Worm (Caenorhabditis elegans): ENCODE measurements around the gene C07G3.15.

DNA sequence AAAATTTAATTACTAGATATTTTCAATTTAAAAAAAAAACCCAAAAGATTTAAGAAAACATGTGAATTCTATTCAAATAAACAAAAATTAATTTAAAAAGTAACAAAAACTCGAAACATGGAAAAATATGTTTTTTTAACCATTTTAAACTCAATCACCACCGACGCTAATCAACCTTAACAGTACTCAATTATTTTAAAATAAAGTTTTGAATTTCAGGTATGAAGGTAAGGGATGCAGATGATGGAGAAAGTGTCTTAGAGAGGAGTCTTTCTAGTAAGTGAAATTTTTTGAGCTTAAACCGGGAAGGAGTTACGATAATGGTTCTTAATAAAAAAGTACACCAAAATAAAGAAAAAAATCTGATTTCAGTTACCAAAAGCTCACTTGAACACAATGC is 33.3 kb downstream of the C07G3.15 start, which contains the start of gene slc-28.1:
- TF ChIP-seq ztf-29 (GFP tag; IDR thresholded peaks at IDR 0.05) (no peak), tab-1 (GFP tag; IDR thresholded peaks at IDR 0.05) (no peak), ref-1 (GFP tag; conservative IDR thresholded peaks at IDR 0.05) (no peak), cog-1 (tag; optimal IDR thresholded peaks at IDR 0.05) (no peak), ztf-23 (GFP tag; IDR thresholded peaks at IDR 0.05) (no peak)
